Fruit fly (Drosophila melanogaster) whole organism, pupa: ENCODE results near the gene CG13131.

Experiments
- CG10348 ChIP-seq: fragments of 200-800 bp; sonication (Bioruptor generic); IDR thresholded peaks from 2 replicates; pipeline ENCODE4 v1.3.6; 2022; ENCODE audit warnings: missing biosample characterization, missing genetic modification characterization
- CG12605 ChIP-seq: fragments of 200-800 bp; sonication (Bioruptor generic); IDR thresholded peaks from 2 replicates; pipeline ENCODE4 v1.3.6; 2022; ENCODE audit warnings: missing biosample characterization, missing genetic modification characterization
- CG13204 ChIP-seq: fragments of 200-800 bp; sonication (Bioruptor generic); optimal IDR thresholded peaks from 2 replicates; lab custom pipeline; 2018; ENCODE audit warnings: missing biosample characterization, mild to moderate bottlenecking, missing genetic modification characterization, moderate library complexity
- CG14655 ChIP-seq: fragments of 200-800 bp; sonication (Bioruptor generic); optimal IDR thresholded peaks from 3 replicates; lab custom pipeline; 2017; ENCODE audit warnings: mild to moderate bottlenecking, missing biosample characterization, missing genetic modification reagents, missing genetic modification characterization
- CG15710 ChIP-seq: fragments of 200-800 bp; sonication (Bioruptor generic); optimal IDR thresholded peaks from 2 replicates; lab custom pipeline; 2018; ENCODE audit warnings: missing biosample characterization, mild to moderate bottlenecking, missing genetic modification characterization, moderate library complexity
- CG17806 ChIP-seq: fragments of 200-800 bp; sonication (Bioruptor generic); optimal IDR thresholded peaks from 2 replicates; lab custom pipeline; 2018; ENCODE audit warnings: missing biosample characterization, mild to moderate bottlenecking, missing genetic modification characterization, moderate library complexity
- CG32121 ChIP-seq: fragments of 200-800 bp; sonication (Bioruptor generic); IDR thresholded peaks from 2 replicates; pipeline ENCODE4 v1.3.6; 2022; ENCODE audit warnings: missing biosample characterization, missing genetic modification characterization
- CG34367 ChIP-seq: fragments of 200-800 bp; sonication (Bioruptor generic); optimal IDR thresholded peaks from 2 replicates; lab custom pipeline; 2018; ENCODE audit warnings: missing biosample characterization, mild to moderate bottlenecking, missing genetic modification characterization
- CG4496 ChIP-seq: fragments of 200-800 bp; sonication (Bioruptor generic); IDR thresholded peaks from 3 replicates; pipeline ENCODE4 v1.3.6; 2022; ENCODE audit warnings: missing biosample characterization, missing genetic modification characterization
- CG8159 ChIP-seq: fragments of 200-800 bp; sonication (Bioruptor generic); optimal IDR thresholded peaks from 3 replicates; lab custom pipeline; 2018; ENCODE audit warnings: missing biosample characterization, mild to moderate bottlenecking, missing genetic modification characterization, moderate library complexity
- CG8301 ChIP-seq: fragments of 200-800 bp; sonication (Bioruptor generic); optimal IDR thresholded peaks from 2 replicates; lab custom pipeline; 2018; ENCODE audit warnings: missing biosample characterization, mild to moderate bottlenecking, missing genetic modification characterization
- CG9948 ChIP-seq: fragments of 200-800 bp; sonication (Bioruptor generic); optimal IDR thresholded peaks from 2 replicates; lab custom pipeline; 2018; ENCODE audit warnings: missing biosample characterization, mild to moderate bottlenecking, missing genetic modification characterization, moderate library complexity
- D1 ChIP-seq: fragments of 200-800 bp; sonication (Bioruptor generic); optimal IDR thresholded peaks from 2 replicates; lab custom pipeline; 2018; ENCODE audit warnings: missing biosample characterization, mild to moderate bottlenecking, missing genetic modification characterization, moderate library complexity
- EcR ChIP-seq: fragments of 200-800 bp; sonication (Bioruptor generic); optimal IDR thresholded peaks from 3 replicates; lab custom pipeline; 2019; ENCODE audit warnings: missing biosample characterization, missing genetic modification characterization, mild to moderate bottlenecking, moderate library complexity, missing genetic modification reagents
- Ets98B ChIP-seq: fragments of 200-800 bp; sonication (Bioruptor generic); IDR thresholded peaks from 2 replicates; pipeline ENCODE4 v1.3.6; 2022; ENCODE audit warnings: missing biosample characterization, missing genetic modification characterization
- Pif1A ChIP-seq: fragments of 200-800 bp; sonication (Bioruptor generic); optimal IDR thresholded peaks from 3 replicates; lab custom pipeline; 2016; ENCODE audit warnings: missing biosample characterization, missing genetic modification characterization
- Pif1B ChIP-seq: fragments of 200-800 bp; sonication (Bioruptor generic); optimal IDR thresholded peaks from 3 replicates; lab custom pipeline; 2016; ENCODE audit warnings: missing biosample characterization, missing genetic modification characterization
- Snoo ChIP-seq: fragments of 200-800 bp; sonication (Bioruptor generic); optimal IDR thresholded peaks from 3 replicates; lab custom pipeline; 2017; ENCODE audit warnings: missing biosample characterization, mild to moderate bottlenecking, missing genetic modification characterization, inconsistent platforms
- fd96Ca ChIP-seq: fragments of 200-800 bp; sonication (Bioruptor generic); IDR thresholded peaks from 3 replicates; pipeline ENCODE4 v1.3.6; 2022; ENCODE audit warnings: missing biosample characterization, missing genetic modification characterization
- gl ChIP-seq: fragments of 200-800 bp; sonication (Bioruptor generic); optimal IDR thresholded peaks from 2 replicates; lab custom pipeline; 2018; ENCODE audit warnings: missing biosample characterization, mild to moderate bottlenecking, missing genetic modification characterization
- rn ChIP-seq: fragments of 200-800 bp; sonication (Bioruptor generic); IDR thresholded peaks from 2 replicates; pipeline ENCODE4 v1.3.6; 2022; ENCODE audit warnings: missing biosample characterization, missing genetic modification characterization

CG13131 gene

DNA sequence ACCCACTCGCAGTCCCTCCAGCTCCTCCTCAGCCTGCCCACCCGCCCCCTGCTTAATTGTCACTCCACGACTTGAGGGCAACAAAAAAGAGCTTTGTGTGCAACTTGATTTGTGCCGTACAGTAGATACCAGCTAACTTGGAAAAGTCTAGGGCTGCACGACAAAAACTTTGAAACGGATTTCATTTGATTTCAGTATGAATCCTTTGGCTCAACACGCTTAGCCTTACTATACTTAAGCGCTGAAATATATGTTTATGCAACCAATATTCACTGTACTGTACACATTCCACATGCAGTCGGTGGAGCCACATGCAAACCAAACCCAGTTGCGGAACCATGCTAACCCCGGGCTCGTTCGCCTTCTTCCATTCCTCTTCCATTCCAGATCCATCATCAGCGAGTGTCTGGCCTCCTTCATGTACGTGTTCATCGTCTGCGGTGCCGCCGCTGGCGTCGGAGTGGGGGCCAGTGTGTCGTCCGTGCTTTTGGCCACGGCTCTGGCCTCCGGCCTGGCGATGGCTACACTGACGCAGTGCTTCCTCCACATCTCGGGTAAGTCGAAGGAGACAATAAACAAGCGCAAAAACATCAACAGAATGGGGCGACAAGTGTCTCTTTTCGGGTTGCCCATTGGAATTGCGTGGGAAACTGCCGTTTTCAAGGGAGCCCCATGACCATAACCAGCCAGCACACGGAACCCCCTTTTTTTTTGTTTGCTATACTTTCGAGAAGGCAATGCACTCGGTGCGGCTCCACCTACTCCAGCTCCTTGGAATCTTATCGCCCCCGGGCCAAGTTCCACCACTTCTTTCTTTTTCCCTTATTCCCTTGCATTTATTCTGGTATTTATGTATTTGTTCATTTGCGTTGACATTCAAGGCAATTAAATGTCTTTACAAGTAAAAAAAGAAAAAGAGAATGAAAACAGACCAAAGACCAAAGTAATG, 30.6 kb downstream of the CG13131 start:
- TF ChIP-seq CG10348: 0 out of 2 replicates have a peak, but pooled peaks have one; percentile 28
- peak; percentile 92 for TF ChIP-seq CG8301 (tag; lab: Kevin White, UChicago)
- peak; percentile 95 for TF ChIP-seq Ets98B (GFP tag; lab: Robert Waterston, UW)
- peak; percentile 89 for TF ChIP-seq CG13204 (GFP tag; lab: Kevin White, UChicago)
- peak; percentile 92 for TF ChIP-seq gl (tag; lab: Kevin White, UChicago)
- peak; percentile 89 for TF ChIP-seq CG32121
- peak; percentile 94 for TF ChIP-seq CG17806 (tag; lab: Kevin White, UChicago)
- TF ChIP-seq CG9948: peak; percentile 92
- peak; percentile 76 for TF ChIP-seq EcR
- peak; percentile 90 for TF ChIP-seq rn
- peak; percentile 90 for TF ChIP-seq CG12605
- peak; percentile 97 for TF ChIP-seq fd96Ca (GFP tag; lab: Robert Waterston, UW)
- peak; percentile 45 for TF ChIP-seq D1 (tag; lab: Kevin White, UChicago)
- TF ChIP-seq Pif1B (GFP tag; lab: Kevin White, UChicago): peak; percentile 95
- peak; percentile 93 for TF ChIP-seq CG8159
- TF ChIP-seq CG15710 (tag; lab: Kevin White, UChicago): peak; percentile 94
- peak; percentile 94 for TF ChIP-seq CG14655 (GFP tag; lab: Kevin White, UChicago)
- TF ChIP-seq Snoo (tag; lab: Kevin White, UChicago): peak; percentile 81
- peak; percentile 92 for TF ChIP-seq CG34367 (tag; lab: Kevin White, UChicago)
- TF ChIP-seq CG4496 (GFP tag; lab: Robert Waterston, UW): peak; percentile 95
- peak; percentile 93 for TF ChIP-seq Pif1A
- TF ChIP-seq, all 21 proteins: peak for 21

dm6 chr2L:9984078-9984772, 33.0 kb downstream of the CG13131 start, which contains the start of gene bib:
Gene bib, plus strand, starts transcription at chr2L:9984645.
- no peak for TF ChIP-seq rn
- TF ChIP-seq CG14655 (GFP tag; lab: Kevin White, UChicago): peak; percentile 92
- TF ChIP-seq Snoo (tag; lab: Kevin White, UChicago): peak; percentile 82
- TF ChIP-seq gl (tag; lab: Kevin White, UChicago): peak; percentile 68
- TF ChIP-seq CG4496 (GFP tag; lab: Robert Waterston, UW): peak; percentile 73; the same call in 1 of the 3 replicates
- TF ChIP-seq D1 (tag; lab: Kevin White, UChicago): peak; percentile 97
- 0 out of 2 replicates have a peak, but pooled peaks have one; percentile 33 for TF ChIP-seq CG12605
- peak; percentile 85 for TF ChIP-seq CG34367 (tag; lab: Kevin White, UChicago)
- peak; percentile 95 for TF ChIP-seq CG8159
- TF ChIP-seq CG32121: peak; percentile 62
- peak; percentile 82 for TF ChIP-seq CG13204 (GFP tag; lab: Kevin White, UChicago)
- peak; percentile 89 for TF ChIP-seq CG15710 (tag; lab: Kevin White, UChicago)
- peak; percentile 96 for TF ChIP-seq CG9948
- TF ChIP-seq EcR: peak; percentile 56
- TF ChIP-seq CG8301 (tag; lab: Kevin White, UChicago): peak; percentile 84
- TF ChIP-seq Ets98B (GFP tag; lab: Robert Waterston, UW): peak; percentile 51
- peak; percentile 90 for TF ChIP-seq CG17806 (tag; lab: Kevin White, UChicago)
- TF ChIP-seq Pif1A: peak; percentile 80
- TF ChIP-seq Pif1B (GFP tag; lab: Kevin White, UChicago): peak; percentile 90
- no peak for TF ChIP-seq CG10348
- peak; percentile 51; the same call in 1 of the 3 replicates for TF ChIP-seq fd96Ca (GFP tag; lab: Robert Waterston, UW)

- TF ChIP-seq CG15710 (tag; lab: Kevin White, UChicago) (peak; percentile 64), CG34367 (tag; lab: Kevin White, UChicago) (peak; percentile 20), CG4496 (GFP tag; lab: Robert Waterston, UW) (no peak), gl (tag; lab: Kevin White, UChicago) (no peak), CG17806 (tag; lab: Kevin White, UChicago) (peak; percentile 70), CG8159 (peak; percentile 81), Pif1A (peak; percentile 73), CG32121 (no peak), Pif1B (GFP tag; lab: Kevin White, UChicago) (peak; percentile 55), CG9948 (peak; percentile 65), Snoo (tag; lab: Kevin White, UChicago) (peak; percentile 75), CG14655 (GFP tag; lab: Kevin White, UChicago) (peak; percentile 29)
Measured at dm6 chr2L:9982516-9982915, 34.7 kb downstream of the CG13131 start.

DNA sequence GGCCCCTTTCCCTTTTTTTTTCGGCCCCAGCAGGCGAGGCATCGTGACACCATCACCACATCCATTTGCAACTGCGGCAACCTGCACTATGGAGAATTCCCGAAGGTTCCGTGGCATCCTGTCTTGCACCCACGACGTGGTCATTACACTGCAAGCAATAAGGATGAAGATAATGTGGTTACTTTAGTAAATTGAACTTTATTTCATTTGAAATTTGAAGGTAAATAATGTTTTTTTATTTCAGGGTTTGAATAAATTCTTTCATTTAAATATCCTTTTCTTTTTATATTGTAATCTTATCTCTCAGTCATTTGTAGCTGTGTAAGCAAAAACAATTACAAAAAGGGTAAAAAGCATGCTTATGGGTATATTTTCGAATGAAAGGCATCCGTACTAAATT, 35.5 kb downstream of the CG13131 start:
- TF ChIP-seq Snoo (tag; lab: Kevin White, UChicago): peak; percentile 44
- no peak for TF ChIP-seq CG10348
- TF ChIP-seq CG9948: peak; percentile 57
- TF ChIP-seq CG8301 (tag; lab: Kevin White, UChicago): peak; percentile 5
- no peak for TF ChIP-seq fd96Ca (GFP tag; lab: Robert Waterston, UW)
- TF ChIP-seq CG15710 (tag; lab: Kevin White, UChicago): peak; percentile 54
- TF ChIP-seq D1 (tag; lab: Kevin White, UChicago): no peak
- TF ChIP-seq gl (tag; lab: Kevin White, UChicago): peak; percentile 7
- peak; percentile 38 for TF ChIP-seq CG14655 (GFP tag; lab: Kevin White, UChicago)
- no peak for TF ChIP-seq CG13204 (GFP tag; lab: Kevin White, UChicago)
- TF ChIP-seq Pif1A: peak; percentile 4
- TF ChIP-seq Pif1B (GFP tag; lab: Kevin White, UChicago): peak; percentile 4
- TF ChIP-seq CG4496 (GFP tag; lab: Robert Waterston, UW): no peak
- TF ChIP-seq CG17806 (tag; lab: Kevin White, UChicago): peak; percentile 72
- TF ChIP-seq Ets98B (GFP tag; lab: Robert Waterston, UW): no peak
- TF ChIP-seq CG8159: peak; percentile 72
- TF ChIP-seq CG12605: no peak
